Fruit fly (Drosophila melanogaster) whole organism, wandering third instar larva: ENCODE data around the gene CG43675.

ENCODE experiments used
- Abd-B ChIP-seq: fragments of >200 bp; optimal IDR thresholded peaks from 2 replicates; lab custom pipeline; 2017; ENCODE audit warnings: missing biosample characterization, missing genetic modification characterization
- CG32264 ChIP-seq: fragments of 200-800 bp; sonication (Bioruptor generic); optimal IDR thresholded peaks from 2 replicates; lab custom pipeline; 2016; ENCODE audit warnings: missing biosample characterization, missing genetic modification characterization
- CG9705 ChIP-seq: fragments of 200-800 bp; sonication (Bioruptor generic); optimal IDR thresholded peaks from 2 replicates; lab custom pipeline; 2018; ENCODE audit warnings: missing biosample characterization, mild to moderate bottlenecking, missing genetic modification characterization
- CrebA ChIP-seq: fragments of 200-800 bp; sonication (Bioruptor generic); optimal IDR thresholded peaks from 2 replicates; lab custom pipeline; 2016; ENCODE audit warnings: missing biosample characterization, mild to moderate bottlenecking, missing genetic modification characterization, borderline replicate concordance
- Dfd ChIP-seq: fragments of >200 bp; optimal IDR thresholded peaks from 2 replicates; lab custom pipeline; 2017; ENCODE audit warnings: missing biosample characterization, missing genetic modification characterization
- Dif ChIP-seq: fragments of 200-275, 200-300 bp; sonication (Bioruptor generic); optimal IDR thresholded peaks from 2 replicates; lab custom pipeline; 2018; ENCODE audit warnings: missing biosample characterization, missing genetic modification characterization; ENCODE audit not compliant: partially characterized antibody
- GATAd ChIP-seq: sonication (Bioruptor generic); optimal IDR thresholded peaks from 2 replicates; lab custom pipeline; 2016; ENCODE audit warnings: missing biosample characterization, missing genetic modification characterization
- HLH106 ChIP-seq: fragments of 200-800 bp; optimal IDR thresholded peaks from 3 replicates; lab custom pipeline; 2019; ENCODE audit warnings: missing biosample characterization, mild to moderate bottlenecking, missing genetic modification characterization, moderate library complexity
- Hnf4 ChIP-seq: fragments of 200-800 bp; sonication (Bioruptor generic); optimal IDR thresholded peaks from 2 replicates; lab custom pipeline; 2016; ENCODE audit warnings: missing biosample characterization, mild to moderate bottlenecking, missing genetic modification characterization
- Hr78 ChIP-seq: fragments of >200 bp; optimal IDR thresholded peaks from 2 replicates; lab custom pipeline; 2017; ENCODE audit warnings: missing biosample characterization, missing genetic modification characterization
- Hr83 ChIP-seq: fragments of 200-300 bp; sonication (Bioruptor generic); optimal IDR thresholded peaks from 2 replicates; lab custom pipeline; 2016; ENCODE audit warnings: missing biosample characterization, mild to moderate bottlenecking, missing genetic modification characterization, moderate library complexity; ENCODE audit not compliant: poor library complexity, severe bottlenecking
- Jra ChIP-seq: sonication (Bioruptor generic); optimal IDR thresholded peaks from 2 replicates; lab custom pipeline; 2016; ENCODE audit warnings: missing biosample characterization, missing genetic modification characterization
- Mio ChIP-seq: sonication (Bioruptor generic); optimal IDR thresholded peaks from 2 replicates; lab custom pipeline; 2016; ENCODE audit warnings: missing biosample characterization, missing genetic modification characterization
- Myc ChIP-seq: fragments of >200 bp; optimal IDR thresholded peaks from 2 replicates; lab custom pipeline; 2017
- N ChIP-seq: fragments of >200 bp; optimal IDR thresholded peaks from 2 replicates; lab custom pipeline; 2018; ENCODE audit warnings: missing biosample characterization, missing external identifiers, missing genetic modification characterization
- OdsH ChIP-seq: fragments of 200-800 bp; sonication (Bioruptor generic); optimal IDR thresholded peaks from 2 replicates; lab custom pipeline; 2016; ENCODE audit warnings: missing biosample characterization, mild to moderate bottlenecking, missing genetic modification characterization
- Rel ChIP-seq, 2 experiments: fragments of 200-800 bp; sonication (Bioruptor generic) in 1 of 2; optimal IDR thresholded peaks; 2 replicates in 1 of 2; 3 replicates in 1 of 2; lab custom pipeline; 2016 to 2019; ENCODE audit warnings: mild to moderate bottlenecking in 2 of 2, missing biosample characterization in 2 of 2, missing genetic modification characterization in 2 of 2, moderate library complexity in 1 of 2
- Sp1 ChIP-seq: fragments of 200-800 bp; sonication (Bioruptor generic); optimal IDR thresholded peaks from 3 replicates; lab custom pipeline; 2019; ENCODE audit warnings: missing biosample characterization, mild to moderate bottlenecking, missing genetic modification characterization, moderate library complexity
- Vsx2 ChIP-seq: fragments of 200-300, 225-300 bp; sonication (Bioruptor generic); optimal IDR thresholded peaks from 2 replicates; lab custom pipeline; 2018; ENCODE audit warnings: missing biosample characterization, missing genetic modification characterization; ENCODE audit not compliant: partially characterized antibody
- br ChIP-seq: fragments of 200-800 bp; sonication (Bioruptor generic); optimal IDR thresholded peaks from 2 replicates; lab custom pipeline; 2016; ENCODE audit warnings: missing biosample characterization, missing genetic modification characterization
- brk ChIP-seq: fragments of 200-800 bp; sonication (Bioruptor generic); optimal IDR thresholded peaks from 2 replicates; lab custom pipeline; 2016; ENCODE audit warnings: missing biosample characterization, mild to moderate bottlenecking, missing genetic modification characterization
- dl ChIP-seq, 2 experiments: fragments of 175-275, 200-275 bp in 1 of 2; fragments of 200-275 bp in 1 of 2; sonication (Bioruptor generic); optimal IDR thresholded peaks; lab custom pipeline; 2018; ENCODE audit warnings: mild to moderate bottlenecking in 2 of 2, missing biosample characterization in 2 of 2, missing genetic modification characterization in 2 of 2, moderate library complexity in 2 of 2; ENCODE audit not compliant: partially characterized antibody in 2 of 2, insufficient read depth in 1 of 2
- dmrt93B ChIP-seq: fragments of 200-800 bp; sonication (Bioruptor generic); optimal IDR thresholded peaks from 2 replicates; lab custom pipeline; 2018; ENCODE audit warnings: missing biosample characterization, mild to moderate bottlenecking, missing genetic modification characterization
- dsf ChIP-seq: sonication (Bioruptor generic); optimal IDR thresholded peaks from 2 replicates; lab custom pipeline; 2016; ENCODE audit warnings: missing biosample characterization, missing genetic modification characterization, borderline replicate concordance
- ey ChIP-seq: fragments of 200-800 bp; sonication (Bioruptor generic); optimal IDR thresholded peaks from 2 replicates; lab custom pipeline; 2016; ENCODE audit warnings: missing biosample characterization, missing genetic modification characterization
- foxo ChIP-seq, 2 experiments: fragments of 200-800 bp; sonication (Bioruptor generic); optimal IDR thresholded peaks; 2 replicates in 1 of 2; 3 replicates in 1 of 2; lab custom pipeline; 2016 to 2017; ENCODE audit warnings: missing biosample characterization in 2 of 2, missing genetic modification characterization in 2 of 2
- fru ChIP-seq: fragments of 200-800 bp; sonication (Bioruptor generic); optimal IDR thresholded peaks from 3 replicates; lab custom pipeline; 2016; ENCODE audit warnings: missing biosample characterization, mild to moderate bottlenecking, missing genetic modification characterization
- h ChIP-seq: fragments of 200-800 bp; sonication (Bioruptor generic); optimal IDR thresholded peaks from 3 replicates; lab custom pipeline; 2016; ENCODE audit warnings: missing biosample characterization, mild to moderate bottlenecking, missing genetic modification characterization
- jim ChIP-seq: fragments of 175-275, 200-325 bp; sonication (Bioruptor generic); optimal IDR thresholded peaks from 2 replicates; lab custom pipeline; 2016; ENCODE audit warnings: missing biosample characterization, mild to moderate bottlenecking, missing genetic modification characterization
- lola ChIP-seq: fragments of >200 bp; optimal IDR thresholded peaks from 2 replicates; lab custom pipeline; 2017; ENCODE audit warnings: missing biosample characterization, missing genetic modification characterization
- pan ChIP-seq: fragments of >200 bp; optimal IDR thresholded peaks from 2 replicates; lab custom pipeline; 2017
- psq ChIP-seq: fragments of 200-800 bp; sonication (Bioruptor generic); optimal IDR thresholded peaks from 3 replicates; lab custom pipeline; 2017; ENCODE audit warnings: missing biosample characterization, mild to moderate bottlenecking, missing genetic modification characterization, moderate library complexity
- rgr ChIP-seq: fragments of 200-800 bp; sonication (Bioruptor generic); optimal IDR thresholded peaks from 3 replicates; lab custom pipeline; 2016; ENCODE audit warnings: missing biosample characterization, mild to moderate bottlenecking, missing genetic modification characterization
- sage ChIP-seq: fragments of 200-800 bp; sonication (Bioruptor generic); optimal IDR thresholded peaks from 2 replicates; lab custom pipeline; 2016; ENCODE audit warnings: missing biosample characterization, mild to moderate bottlenecking, missing genetic modification characterization
- sv ChIP-seq: fragments of 200-800 bp; sonication (Bioruptor generic); optimal IDR thresholded peaks from 3 replicates; lab custom pipeline; 2016; ENCODE audit warnings: missing biosample characterization, missing genetic modification characterization
- tai ChIP-seq: sonication (Bioruptor generic); optimal IDR thresholded peaks from 2 replicates; lab custom pipeline; 2016; ENCODE audit warnings: missing biosample characterization, missing genetic modification characterization
- usp ChIP-seq: fragments of >200 bp; optimal IDR thresholded peaks from 2 replicates; lab custom pipeline; 2017; ENCODE audit warnings: missing biosample characterization, missing genetic modification characterization
- woc ChIP-seq: sonication (Bioruptor generic); optimal IDR thresholded peaks from 2 replicates; lab custom pipeline; 2016; ENCODE audit warnings: missing biosample characterization, mild to moderate bottlenecking, missing genetic modification characterization

CG43675 gene

DNA sequence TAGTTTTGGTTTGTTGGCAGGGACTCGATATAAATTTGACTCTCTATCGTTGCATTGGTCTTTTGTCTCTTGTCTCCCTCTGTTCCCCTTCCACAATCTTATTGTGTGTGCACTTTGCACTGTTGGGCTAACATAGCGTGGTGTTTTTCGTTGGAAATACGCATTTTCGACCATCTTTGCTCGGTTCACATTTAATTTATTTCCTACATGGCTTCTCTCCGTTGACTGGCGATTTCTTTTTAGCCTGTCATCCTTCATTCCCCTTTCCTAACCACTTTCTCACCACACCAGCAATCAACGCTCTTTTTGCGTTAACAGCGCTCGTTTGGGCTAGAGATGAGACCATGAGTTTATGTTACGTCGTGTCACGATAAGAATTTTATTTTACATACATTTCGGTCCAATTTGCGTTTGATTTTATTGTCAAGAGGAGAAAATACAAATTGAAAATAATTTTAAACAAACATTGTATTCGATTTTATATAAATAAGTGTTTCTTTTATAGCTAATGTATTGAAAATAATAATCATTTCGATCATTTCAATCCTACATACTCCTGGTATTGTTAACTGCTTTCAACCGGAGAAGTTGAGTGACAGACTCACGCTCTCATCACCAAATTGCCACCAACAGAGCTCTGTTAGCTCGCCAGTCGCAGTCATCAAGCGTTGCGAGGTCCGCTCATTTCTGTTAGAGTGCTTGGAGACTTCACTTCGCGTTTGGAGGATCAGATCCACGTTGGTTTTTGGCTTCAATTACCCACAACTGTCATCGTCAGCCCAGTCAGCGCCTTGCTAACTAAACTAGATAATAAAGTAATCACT is 13.9 kb upstream of the CG43675 start:
- TF ChIP-seq GATAd (GFP tag; lab: Kevin White, UChicago) (no peak), Hnf4 (GFP tag; lab: Kevin White, UChicago) (peak; percentile 71), CG32264 (GFP tag; lab: Kevin White, UChicago) (peak; percentile 79), rgr (GFP tag; lab: Kevin White, UChicago) (peak; percentile 89), Myc (lab: Kevin White, UChicago) (no peak), dsf (GFP tag; lab: Kevin White, UChicago) (peak; percentile 43), Rel (GFP tag; optimal IDR thresholded peaks at IDR 0.05; lab: Kevin White, UChicago) (peak; percentile 82), Rel (tag; optimal IDR thresholded peaks at IDR 0.05; lab: Kevin White, UChicago) (peak; percentile 77), N (GFP tag; lab: Kevin White, UChicago) (no peak), lola (no peak), OdsH (GFP tag; lab: Kevin White, UChicago) (peak; percentile 88), foxo (GFP tag; optimal IDR thresholded peaks at IDR 0.05; lab: Kevin White, UChicago) (peak; percentile 13 to 85), fru (peak; percentile 88), usp (no peak), psq (GFP tag; lab: Kevin White, UChicago) (peak; percentile 83), woc (GFP tag; lab: Kevin White, UChicago) (peak; percentile 94), Jra (peak; percentile 78), tai (GFP tag; lab: Kevin White, UChicago) (peak; percentile 71), Mio (peak; percentile 59), CrebA (GFP tag; lab: Kevin White, UChicago) (peak; percentile 89), ey (GFP tag; lab: Kevin White, UChicago) (peak; percentile 84), Dif (peak; percentile 87), pan (lab: Kevin White, UChicago) (no peak), br (GFP tag; lab: Kevin White, UChicago) (peak; percentile 88), Sp1 (GFP tag; lab: Kevin White, UChicago) (peak; percentile 94), jim (peak; percentile 42), dmrt93B (peak; percentile 69), Hr78 (GFP tag; lab: Kevin White, UChicago) (no peak), sage (peak; percentile 86), Abd-B (no peak), h (GFP tag; lab: Kevin White, UChicago) (peak; percentile 90), sv (peak; percentile 74), dl (GFP tag; optimal IDR thresholded peaks at IDR 0.05; lab: Kevin White, UChicago; ENCODE audit: insufficient read depth in 1 of 2, partially characterized antibody in 2 of 2) (peak in 1 of 2 experiments; percentile 26), HLH106 (tag; lab: Kevin White, UChicago) (peak; percentile 89), Dfd (no peak), Vsx2 (peak; percentile 14), CG9705 (GFP tag; lab: Kevin White, UChicago) (peak; percentile 83), Hr83 (GFP tag; lab: Kevin White, UChicago) (peak; percentile 54), brk (peak; percentile 80)

- no peak for TF ChIP-seq Hr78 (GFP tag; lab: Kevin White, UChicago)
- peak; percentile 9 for TF ChIP-seq Myc (lab: Kevin White, UChicago)
- TF ChIP-seq Vsx2: no peak
- TF ChIP-seq CG32264 (GFP tag; lab: Kevin White, UChicago): no peak
- TF ChIP-seq psq (GFP tag; lab: Kevin White, UChicago): peak; percentile 66
- no peak for TF ChIP-seq N (GFP tag; lab: Kevin White, UChicago)
- TF ChIP-seq woc (GFP tag; lab: Kevin White, UChicago): peak; percentile 26
- no peak for TF ChIP-seq tai (GFP tag; lab: Kevin White, UChicago)
- TF ChIP-seq br (GFP tag; lab: Kevin White, UChicago): peak; percentile 30
- peak; percentile 17 to 58 for TF ChIP-seq foxo (GFP tag; optimal IDR thresholded peaks at IDR 0.05; lab: Kevin White, UChicago)
- TF ChIP-seq GATAd (GFP tag; lab: Kevin White, UChicago): no peak
- TF ChIP-seq sage: peak; percentile 58
- TF ChIP-seq Mio: no peak
- TF ChIP-seq Dif: peak; percentile 58
- peak; percentile 33 for TF ChIP-seq HLH106 (tag; lab: Kevin White, UChicago)
- TF ChIP-seq jim: no peak
- no peak for TF ChIP-seq usp
- TF ChIP-seq Hnf4 (GFP tag; lab: Kevin White, UChicago): peak; percentile 60
- TF ChIP-seq ey (GFP tag; lab: Kevin White, UChicago): peak; percentile 10
- TF ChIP-seq rgr (GFP tag; lab: Kevin White, UChicago): peak; percentile 72
- peak; percentile 37 for TF ChIP-seq fru
- peak; percentile 15 for TF ChIP-seq sv
- peak; percentile 85 for TF ChIP-seq Hr83 (GFP tag; lab: Kevin White, UChicago)
- TF ChIP-seq Sp1 (GFP tag; lab: Kevin White, UChicago): peak; percentile 63
- TF ChIP-seq h (GFP tag; lab: Kevin White, UChicago): peak; percentile 67
- TF ChIP-seq lola: no peak
- TF ChIP-seq dl (GFP tag; optimal IDR thresholded peaks at IDR 0.05; lab: Kevin White, UChicago; ENCODE audit: insufficient read depth in 1 of 2, partially characterized antibody in 2 of 2): no peak
- peak; percentile 57 for TF ChIP-seq CrebA (GFP tag; lab: Kevin White, UChicago)
- no peak for TF ChIP-seq pan (lab: Kevin White, UChicago)
- TF ChIP-seq Dfd: no peak
- peak; percentile 18 for TF ChIP-seq OdsH (GFP tag; lab: Kevin White, UChicago)
- TF ChIP-seq brk: peak; percentile 76
- no peak for TF ChIP-seq Abd-B
- TF ChIP-seq Jra: no peak
- no peak for TF ChIP-seq dsf (GFP tag; lab: Kevin White, UChicago)
- no peak for TF ChIP-seq Rel (GFP tag; optimal IDR thresholded peaks at IDR 0.05; lab: Kevin White, UChicago)
- TF ChIP-seq Rel (tag; optimal IDR thresholded peaks at IDR 0.05; lab: Kevin White, UChicago): no peak
- TF ChIP-seq dmrt93B: no peak
- no peak for TF ChIP-seq CG9705 (GFP tag; lab: Kevin White, UChicago)
These were observed 12.9 kb upstream of the CG43675 start for dm6 chr3R:9342248-9342882.
